Worm (Caenorhabditis elegans) whole organism, young adult: ENCODE measurements around the gene T11G6.2.

ENCODE experiments used
- C06A6.2 ChIP-seq: fragments of 200-800 bp; sonication (Bioruptor generic); conservative IDR thresholded peaks from 2 replicates; pipeline ENCODE4 v1.3.6; 2022; ENCODE audit warnings: missing genetic modification characterization, missing compliant biosample characterization
- F39B2.1 ChIP-seq: fragments of 200-800 bp; sonication (Bioruptor generic); IDR thresholded peaks from 2 replicates; pipeline ENCODE4 v1.3.6; 2022; ENCODE audit warnings: missing genetic modification reagents, missing genetic modification characterization, missing compliant biosample characterization
- atf-7 ChIP-seq: sonication (generic microtip); optimal IDR thresholded peaks from 2 replicates; lab custom pipeline; 2017; ENCODE audit warnings: mild to moderate bottlenecking, missing genetic modification characterization, missing compliant biosample characterization
- dpl-1 ChIP-seq: fragments of 150-350 bp; optimal IDR thresholded peaks from 2 replicates; lab custom pipeline; 2014; ENCODE audit warnings: missing biosample characterization, missing genetic modification reagents, missing genetic modification characterization
- efl-1 ChIP-seq: fragments of 150-350 bp; optimal IDR thresholded peaks from 2 replicates; lab custom pipeline; 2014; ENCODE audit warnings: missing biosample characterization, missing genetic modification reagents, missing genetic modification characterization
- ets-4 ChIP-seq: fragments of 200-800 bp; sonication (Bioruptor generic); optimal IDR thresholded peaks from 2 replicates; lab custom pipeline; 2018; ENCODE audit warnings: mild to moderate bottlenecking, missing genetic modification characterization, missing compliant biosample characterization
- gei-17 ChIP-seq: fragments of 200-800 bp; sonication (Bioruptor generic); optimal IDR thresholded peaks from 2 replicates; lab custom pipeline; 2018; ENCODE audit warnings: mild to moderate bottlenecking, missing genetic modification characterization, missing compliant biosample characterization
- mes-4 ChIP-seq: sonication (generic microtip); optimal IDR thresholded peaks from 2 replicates; lab custom pipeline; 2016; ENCODE audit warnings: missing genotype, missing genetic modification characterization, missing compliant biosample characterization
- pha-4 ChIP-seq: fragments of 150-350 bp; sonication (generic microtip); optimal IDR thresholded peaks from 2 replicates; lab custom pipeline; 2014; ENCODE audit warnings: missing biosample characterization, missing genetic modification reagents, missing genetic modification characterization
- rpc-1 ChIP-seq, 2 experiments: fragments of 150-350 bp in 1 of 2; sonication (generic microtip) in 1 of 2; optimal IDR thresholded peaks; 2 replicates each; lab custom pipeline; 2014 to 2018; ENCODE audit warnings: missing biosample characterization in 1 of 2, missing genetic modification characterization in 1 of 2, missing genetic modification reagents in 1 of 2, missing genotype in 1 of 2

DNA sequence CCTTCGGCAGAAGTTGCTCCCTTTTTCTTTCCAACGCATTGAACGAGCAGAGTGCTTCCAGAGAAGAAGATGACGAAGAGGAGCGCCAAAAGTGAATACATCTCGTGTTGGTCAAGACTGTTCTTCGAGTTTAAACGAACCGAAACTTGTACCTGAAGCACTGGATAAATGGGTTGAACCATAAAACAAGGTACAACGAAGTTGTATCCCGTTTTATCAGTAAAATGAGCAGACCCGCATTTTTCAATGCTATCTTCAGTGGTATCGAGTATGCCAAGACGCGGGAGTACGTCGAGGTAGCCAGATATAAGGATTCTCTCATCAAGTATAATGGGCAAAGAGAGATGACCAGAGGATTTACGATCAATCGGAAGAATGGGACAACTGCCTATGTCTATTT, 29.0 kb upstream of the T11G6.2 start, which contains the start of gene F13E9.16:
- no peak for TF ChIP-seq C06A6.2 (GFP tag; lab: Robert Waterston, UW)
- no peak for TF ChIP-seq mes-4 (tag; lab: Kevin White, UChicago)
- TF ChIP-seq efl-1 (GFP tag; lab: Kevin White, UChicago), result no peak
- no peak for TF ChIP-seq F39B2.1
- no peak for TF ChIP-seq pha-4 (tag; lab: Kevin White, UChicago)
- TF ChIP-seq ets-4, result no peak
- TF ChIP-seq rpc-1 (optimal IDR thresholded peaks at IDR 0.05; lab: Kevin White, UChicago), result no peak
- no peak for TF ChIP-seq rpc-1 (tag; optimal IDR thresholded peaks at IDR 0.05; lab: Kevin White, UChicago)
- TF ChIP-seq atf-7, result no peak
- no peak for TF ChIP-seq dpl-1 (GFP tag; lab: Kevin White, UChicago)
- TF ChIP-seq gei-17 (GFP tag; lab: Kevin White, UChicago), result no peak
